Worm (Caenorhabditis elegans) whole organism, L3 larva: ENCODE results near the gene Y116A8A.7.

Source experiments
- R02D3.7 ChIP-seq: fragments of 150-350 bp; optimal IDR thresholded peaks from 2 replicates; lab custom pipeline; 2014; ENCODE audit warnings: missing biosample characterization, missing genetic modification characterization
- egl-27 ChIP-seq: sonication (generic microtip); optimal IDR thresholded peaks from 4 replicates; lab custom pipeline; 2017; ENCODE audit warnings: missing biosample characterization, missing genetic modification reagents, missing genetic modification characterization
- nhr-25 ChIP-seq: sonication (generic microtip); optimal IDR thresholded peaks from 2 replicates; lab custom pipeline; 2017; ENCODE audit warnings: missing biosample characterization, missing genetic modification characterization
- pqm-1 ChIP-seq: fragments of 150-350 bp; optimal IDR thresholded peaks from 2 replicates; lab custom pipeline; 2017; ENCODE audit warnings: missing biosample characterization, missing genetic modification characterization, inconsistent platforms

- TF ChIP-seq pqm-1 (tag; lab: Kevin White, UChicago): no peak
- no peak for TF ChIP-seq R02D3.7 (tag; lab: Kevin White, UChicago)
- no peak for TF ChIP-seq nhr-25 (tag; lab: Kevin White, UChicago)
- TF ChIP-seq egl-27 (tag; lab: Kevin White, UChicago): no peak
Observed at ce11 chrIV:16806352-16806751, 23.6 kb upstream of the Y116A8A.7 start, which contains the start of gene clec-193.
